Worm (Caenorhabditis elegans): ENCODE data around the gene asp-17.

DNA sequence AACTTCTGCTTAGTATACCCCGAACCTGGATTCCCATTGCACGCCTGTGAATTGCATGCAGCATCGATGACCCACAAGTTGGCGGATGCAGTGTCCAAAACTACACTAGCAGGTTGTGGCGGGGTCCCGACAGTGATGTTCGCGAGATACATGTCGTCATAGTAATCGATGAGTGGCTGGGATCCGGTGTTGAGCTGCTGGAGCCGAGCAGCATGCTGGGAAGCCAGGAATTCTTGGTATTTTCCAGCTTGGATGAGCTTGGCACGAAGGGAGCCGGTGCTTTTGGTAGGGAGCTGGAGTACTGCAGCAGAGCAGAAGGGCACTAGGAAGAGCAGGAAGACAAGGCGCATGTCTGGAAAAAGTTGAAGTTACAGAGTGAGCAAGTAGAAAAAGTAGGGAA is 5.1 kb upstream of the asp-17 start, which contains the start of gene asp-16:
- no peak for TF ChIP-seq nhr-23 (tag; optimal IDR thresholded peaks at IDR 0.05)
- no peak for TF ChIP-seq elt-2 (tag; optimal IDR thresholded peaks at IDR 0.05)
- no peak for TF ChIP-seq ztf-11 (tag; optimal IDR thresholded peaks at IDR 0.05)
- TF ChIP-seq sea-2 (GFP tag; optimal IDR thresholded peaks at IDR 0.05) = no peak
- TF ChIP-seq nhr-12 (tag; optimal IDR thresholded peaks at IDR 0.05) = no peak
- no peak for TF ChIP-seq aly-2 (tag; optimal IDR thresholded peaks at IDR 0.05)
- TF ChIP-seq lin-15B (tag; optimal IDR thresholded peaks at IDR 0.05) = no peak
- TF ChIP-seq fkh-10 (GFP tag; optimal IDR thresholded peaks at IDR 0.05) = no peak
- no peak for TF ChIP-seq pqm-1 (tag; optimal IDR thresholded peaks at IDR 0.05)
- TF ChIP-seq fos-1 (tag; optimal IDR thresholded peaks at IDR 0.05) = no peak
- TF ChIP-seq unc-62 (GFP tag; optimal IDR thresholded peaks at IDR 0.05) = no peak
